Worm (Caenorhabditis elegans) whole organism, L1 larva: Measurements from ENCODE around the gene Y66C5A.2.
A peak's percentile ranks its signal among the peaks of the same experiment; 100 is the strongest.

ENCODE experiments used
- C04F5.9 ChIP-seq: sonication (generic microtip); optimal IDR thresholded peaks from 2 replicates; lab custom pipeline; 2016; ENCODE audit warnings: missing genetic modification characterization, missing compliant biosample characterization
- C16A3.4 ChIP-seq: fragments of 150-350 bp; optimal IDR thresholded peaks from 2 replicates; lab custom pipeline; 2014; ENCODE audit warnings: missing biosample characterization, missing genetic modification characterization
- C34B4.2 ChIP-seq: sonication (generic microtip); optimal IDR thresholded peaks from 2 replicates; lab custom pipeline; 2017; ENCODE audit warnings: mild to moderate bottlenecking, missing genetic modification characterization, missing compliant biosample characterization
- F16B12.6 ChIP-seq: fragments of 150-350 bp; optimal IDR thresholded peaks from 2 replicates; lab custom pipeline; 2014; ENCODE audit warnings: missing biosample characterization, missing genetic modification characterization
- Y116A8C.19 ChIP-seq: sonication (generic microtip); optimal IDR thresholded peaks from 2 replicates; lab custom pipeline; 2016; ENCODE audit warnings: missing compliant biosample characterization, missing genetic modification characterization, borderline replicate concordance
- alr-1 ChIP-seq: fragments of 200-800 bp; sonication (Bioruptor generic); optimal IDR thresholded peaks from 2 replicates; lab custom pipeline; 2018; ENCODE audit warnings: borderline replicate concordance, mild to moderate bottlenecking, missing genetic modification characterization, missing compliant biosample characterization
- aly-2 ChIP-seq: fragments of 150-350 bp; optimal IDR thresholded peaks from 2 replicates; lab custom pipeline; 2014; ENCODE audit warnings: missing biosample characterization, missing genetic modification characterization
- ama-1 ChIP-seq: fragments of 150-350 bp; optimal IDR thresholded peaks from 2 replicates; lab custom pipeline; 2014
- ceh-82 ChIP-seq, 3 experiments: fragments of 150-350 bp in 1 of 3; sonication (generic microtip) in 2 of 3; optimal IDR thresholded peaks; 2 replicates each; lab custom pipeline; 2014 to 2017; ENCODE audit warnings: missing biosample characterization in 3 of 3, missing genetic modification characterization in 3 of 3
- ceh-90 ChIP-seq: sonication (generic microtip); optimal IDR thresholded peaks from 2 replicates; lab custom pipeline; 2016; ENCODE audit warnings: missing genetic modification characterization, missing compliant biosample characterization
- ces-1 ChIP-seq: fragments of 150-350 bp; optimal IDR thresholded peaks from 2 replicates; lab custom pipeline; 2014; ENCODE audit warnings: missing biosample characterization, missing genetic modification reagents, missing genetic modification characterization
- dsc-1 ChIP-seq: sonication (generic microtip); optimal IDR thresholded peaks from 2 replicates; lab custom pipeline; 2016; ENCODE audit warnings: mild to moderate bottlenecking, missing genetic modification characterization, missing compliant biosample characterization
- efl-1 ChIP-seq, 4 experiments: fragments of 150-350 bp; optimal IDR thresholded peaks in 3 of 4; peaks in 1 of 4; 1 replicate in 1 of 4; 2 replicates in 3 of 4; lab custom pipeline; 2014; ENCODE audit warnings: missing biosample characterization in 2 of 4, missing genetic modification characterization in 2 of 4, missing genetic modification reagents in 2 of 4
- efl-3 ChIP-seq: fragments of 200-800 bp; sonication (Bioruptor generic); optimal IDR thresholded peaks from 2 replicates; lab custom pipeline; 2018; ENCODE audit warnings: mild to moderate bottlenecking, missing genetic modification characterization, missing compliant biosample characterization
- egl-27 ChIP-seq, 2 experiments: fragments of 150-350 bp in 1 of 2; sonication (generic microtip); optimal IDR thresholded peaks; 3 replicates each; lab custom pipeline; 2017 to 2018; ENCODE audit warnings: missing biosample characterization in 2 of 2, missing genetic modification characterization in 2 of 2, missing genetic modification reagents in 2 of 2
- elt-2 ChIP-seq: sonication (generic microtip); optimal IDR thresholded peaks from 2 replicates; lab custom pipeline; 2016; ENCODE audit warnings: missing genetic modification characterization, mild to moderate bottlenecking, inconsistent platforms, missing compliant biosample characterization, missing genetic modification reagents
- elt-3 ChIP-seq, 6 experiments: fragments of 150-350 bp in 1 of 6; sonication (generic microtip); optimal IDR thresholded peaks; 2 replicates each; lab custom pipeline; 2017 to 2018; ENCODE audit warnings: missing biosample characterization in 6 of 6, missing genetic modification characterization in 6 of 6, inconsistent platforms in 1 of 6
- fkh-8 ChIP-seq: sonication (generic microtip); optimal IDR thresholded peaks from 2 replicates; lab custom pipeline; 2016; ENCODE audit warnings: mild to moderate bottlenecking, missing genetic modification characterization, missing compliant biosample characterization
- grh-1 ChIP-seq: fragments of 200-800 bp; sonication (Bioruptor generic); IDR thresholded peaks from 2 replicates; pipeline ENCODE4 v1.3.6; 2022; ENCODE audit warnings: missing genetic modification reagents, missing genetic modification characterization, missing compliant biosample characterization
- hlh-4 ChIP-seq: sonication (generic microtip); optimal IDR thresholded peaks from 2 replicates; lab custom pipeline; 2016; ENCODE audit warnings: mild to moderate bottlenecking, missing genetic modification characterization, missing compliant biosample characterization
- irx-1 ChIP-seq: sonication (generic microtip); optimal IDR thresholded peaks from 2 replicates; lab custom pipeline; 2016; ENCODE audit warnings: missing genetic modification characterization, missing compliant biosample characterization
- isw-1 ChIP-seq: fragments of 200-800 bp; sonication (Bioruptor generic); IDR thresholded peaks from 2 replicates; pipeline ENCODE4 v1.3.6; 2022; ENCODE audit warnings: missing genetic modification characterization, missing compliant biosample characterization
- lin-14 ChIP-seq: fragments of 200-800 bp; sonication (Bioruptor generic); optimal IDR thresholded peaks from 2 replicates; lab custom pipeline; 2018; ENCODE audit warnings: mild to moderate bottlenecking, missing genetic modification characterization, moderate library complexity, missing compliant biosample characterization
- lin-15B ChIP-seq: fragments of 150-350 bp; sonication (generic microtip); optimal IDR thresholded peaks from 3 replicates; lab custom pipeline; 2014; ENCODE audit warnings: missing biosample characterization, missing genetic modification characterization
- lin-39 ChIP-seq: fragments of 150-350 bp; optimal IDR thresholded peaks from 2 replicates; lab custom pipeline; 2014; ENCODE audit warnings: missing biosample characterization, missing genetic modification reagents, missing genetic modification characterization
- mab-9 ChIP-seq: fragments of 200-800 bp; sonication (Bioruptor generic); IDR thresholded peaks from 2 replicates; pipeline ENCODE4 v1.3.6; 2022; ENCODE audit warnings: missing genetic modification reagents, missing genetic modification characterization, missing compliant biosample characterization
- mef-2 ChIP-seq: fragments of 150-350 bp; optimal IDR thresholded peaks from 2 replicates; lab custom pipeline; 2014; ENCODE audit warnings: missing biosample characterization, missing genetic modification characterization
- mep-1 ChIP-seq: fragments of 150-350 bp; optimal IDR thresholded peaks from 2 replicates; lab custom pipeline; 2014; ENCODE audit warnings: missing biosample characterization, missing genetic modification characterization
- nhr-12 ChIP-seq: sonication (generic microtip); optimal IDR thresholded peaks from 2 replicates; lab custom pipeline; 2017; ENCODE audit warnings: missing biosample characterization, missing genetic modification characterization
- nhr-19 ChIP-seq: fragments of 200-800 bp; sonication (Bioruptor generic); conservative IDR thresholded peaks from 2 replicates; pipeline ENCODE4 v1.3.6; 2022; ENCODE audit warnings: missing genetic modification characterization, missing compliant biosample characterization
- nhr-20 ChIP-seq: sonication (generic microtip); optimal IDR thresholded peaks from 2 replicates; lab custom pipeline; 2016; ENCODE audit warnings: mild to moderate bottlenecking, missing genetic modification characterization, missing compliant biosample characterization
- nhr-28 ChIP-seq: fragments of 150-350 bp; optimal IDR thresholded peaks from 2 replicates; lab custom pipeline; 2014; ENCODE audit warnings: missing biosample characterization, missing genetic modification characterization
- nhr-47 ChIP-seq: sonication (generic microtip); optimal IDR thresholded peaks from 2 replicates; lab custom pipeline; 2016; ENCODE audit warnings: mild to moderate bottlenecking, missing genetic modification characterization, moderate library complexity, missing compliant biosample characterization
- nhr-71 ChIP-seq: sonication (generic microtip); optimal IDR thresholded peaks from 2 replicates; lab custom pipeline; 2016; ENCODE audit warnings: mild to moderate bottlenecking, missing genetic modification characterization, moderate library complexity, missing compliant biosample characterization
- nhr-76 ChIP-seq: sonication (generic microtip); optimal IDR thresholded peaks from 2 replicates; lab custom pipeline; 2017; ENCODE audit warnings: missing biosample characterization, missing genetic modification characterization
- pqm-1 ChIP-seq: sonication (generic microtip); optimal IDR thresholded peaks from 3 replicates; lab custom pipeline; 2017; ENCODE audit warnings: missing biosample characterization, missing genetic modification characterization
- rnt-1 ChIP-seq: sonication (generic microtip); optimal IDR thresholded peaks from 2 replicates; lab custom pipeline; 2016; ENCODE audit warnings: mild to moderate bottlenecking, missing genetic modification characterization, moderate library complexity, missing compliant biosample characterization
- skn-1 ChIP-seq: fragments of 150-350 bp; optimal IDR thresholded peaks from 2 replicates; lab custom pipeline; 2014; ENCODE audit warnings: missing biosample characterization, missing genetic modification characterization
- snpc-4 ChIP-seq: fragments of 150-350 bp; optimal IDR thresholded peaks from 2 replicates; lab custom pipeline; 2014; ENCODE audit warnings: missing biosample characterization, missing genetic modification characterization
- snu-23 ChIP-seq: sonication (generic microtip); optimal IDR thresholded peaks from 2 replicates; lab custom pipeline; 2016; ENCODE audit warnings: missing genetic modification characterization, missing compliant biosample characterization
- sup-37 ChIP-seq: fragments of 200-800 bp; sonication (Bioruptor generic); optimal IDR thresholded peaks from 2 replicates; lab custom pipeline; 2018; ENCODE audit warnings: mild to moderate bottlenecking, missing genetic modification characterization, missing compliant biosample characterization
- tbx-2 ChIP-seq: sonication (generic microtip); optimal IDR thresholded peaks from 2 replicates; lab custom pipeline; 2016; ENCODE audit warnings: missing genetic modification characterization, missing compliant biosample characterization
- tlp-1 ChIP-seq: fragments of 150-350 bp; optimal IDR thresholded peaks from 2 replicates; lab custom pipeline; 2014; ENCODE audit warnings: missing biosample characterization, missing genetic modification characterization
- unc-130 ChIP-seq: fragments of 150-350 bp; optimal IDR thresholded peaks from 2 replicates; lab custom pipeline; 2017; ENCODE audit warnings: missing biosample characterization, missing genetic modification characterization, inconsistent platforms
- unc-30 ChIP-seq: sonication (generic microtip); optimal IDR thresholded peaks from 2 replicates; lab custom pipeline; 2017; ENCODE audit warnings: missing biosample characterization, missing genetic modification characterization
- unc-62 ChIP-seq: fragments of 150-350 bp; optimal IDR thresholded peaks from 2 replicates; lab custom pipeline; 2014; ENCODE audit warnings: missing biosample characterization, missing genetic modification reagents, missing genetic modification characterization
- unc-86 ChIP-seq: sonication (generic microtip); optimal IDR thresholded peaks from 2 replicates; lab custom pipeline; 2016; ENCODE audit warnings: missing genetic modification characterization, missing compliant biosample characterization
- xbp-1 ChIP-seq: sonication (generic microtip); optimal IDR thresholded peaks from 2 replicates; lab custom pipeline; 2016; ENCODE audit warnings: missing genetic modification characterization, missing compliant biosample characterization
- zag-1 ChIP-seq: fragments of 150-350 bp; optimal IDR thresholded peaks from 2 replicates; lab custom pipeline; 2014; ENCODE audit warnings: missing biosample characterization, missing genetic modification characterization
- ztf-11 ChIP-seq, 2 experiments: sonication (generic microtip); optimal IDR thresholded peaks; 2 replicates each; lab custom pipeline; 2016 to 2017; ENCODE audit warnings: missing genetic modification characterization in 2 of 2, missing biosample characterization in 1 of 2, missing compliant biosample characterization in 1 of 2

Gene Y66C5A.2

ce11 chrX:14478743-14479428 is 18.4 kb downstream of the Y66C5A.2 start, which contains the start of gene M163.11 (continued):
- TF ChIP-seq C34B4.2 (tag; lab: Kevin White, UChicago), result no peak
- peak; percentile 50 for TF ChIP-seq snu-23 (GFP tag; lab: Kevin White, UChicago)
- no peak for TF ChIP-seq dsc-1
- peak; percentile 55 for TF ChIP-seq nhr-20 (tag; lab: Kevin White, UChicago)
- no peak for TF ChIP-seq irx-1 (tag; lab: Kevin White, UChicago)
- TF ChIP-seq nhr-76 (tag; lab: Kevin White, UChicago), result no peak
- no peak for TF ChIP-seq efl-3 (GFP tag; lab: Kevin White, UChicago)
- TF ChIP-seq efl-1 (optimal IDR thresholded peaks at IDR 0.05; lab: Kevin White, UChicago), result no peak
- no peak for TF ChIP-seq efl-1 (GFP tag; optimal IDR thresholded peaks at IDR 0.05 in 1 of 2; lab: Kevin White, UChicago)

DNA sequence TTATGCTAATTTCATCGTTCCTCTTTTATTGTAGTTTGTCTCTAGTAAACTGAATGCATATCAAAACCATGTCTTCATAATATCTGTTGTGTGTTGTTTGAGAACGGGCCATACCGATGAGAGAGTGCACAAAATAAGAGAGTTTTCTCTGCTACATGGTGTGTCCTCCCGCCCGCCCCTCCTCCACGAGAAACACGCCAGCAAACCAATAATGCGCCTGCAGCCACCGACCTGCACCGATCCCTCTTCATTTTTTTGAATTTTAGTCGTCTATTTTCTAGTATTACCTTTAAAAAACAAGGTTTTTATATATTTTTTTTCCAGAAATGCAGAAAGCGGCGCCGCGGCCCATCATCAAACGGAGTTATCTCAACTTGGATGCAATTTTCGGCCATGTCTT is 19.7 kb downstream of the Y66C5A.2 start, which contains the start of gene gfi-3:
Gene gfi-3 (plus strand): TSS at position 325 of the 400 bp plus-strand sequence.
- peak; percentile 93 for TF ChIP-seq nhr-71 (tag; lab: Kevin White, UChicago)
- TF ChIP-seq ztf-11 (tag; optimal IDR thresholded peaks at IDR 0.05; lab: Kevin White, UChicago), result peak in 1 of 2 experiments; percentile 71
- TF ChIP-seq elt-3 (tag; optimal IDR thresholded peaks at IDR 0.05; lab: Kevin White, UChicago), result peak in 3 of 6 experiments; percentile 7 to 74 (median 43)
- TF ChIP-seq mef-2 (tag; lab: Kevin White, UChicago), result no peak
- TF ChIP-seq isw-1, result peak; percentile 64
- TF ChIP-seq nhr-47, result peak; percentile 89
- TF ChIP-seq lin-14 (GFP tag; lab: Kevin White, UChicago), result peak; percentile 94
- no peak for TF ChIP-seq nhr-76 (tag; lab: Kevin White, UChicago)
- TF ChIP-seq egl-27 (tag; optimal IDR thresholded peaks at IDR 0.05; lab: Kevin White, UChicago), result no peak
- peak; percentile 49 for TF ChIP-seq fkh-8 (tag; lab: Kevin White, UChicago)
- no peak for TF ChIP-seq unc-30 (tag; lab: Kevin White, UChicago)
- peak; percentile 84 for TF ChIP-seq grh-1
- no peak for TF ChIP-seq efl-3 (GFP tag; lab: Kevin White, UChicago)
- no peak for TF ChIP-seq aly-2 (tag; lab: Kevin White, UChicago)
- TF ChIP-seq mab-9 (GFP tag; lab: Robert Waterston, UW), result peak; percentile 54; the same call in 1 of the 2 replicates
- peak; percentile 33 for TF ChIP-seq F16B12.6 (tag; lab: Kevin White, UChicago)
- TF ChIP-seq C04F5.9 (tag; lab: Kevin White, UChicago), result no peak
- TF ChIP-seq ceh-82 (tag; optimal IDR thresholded peaks at IDR 0.05; lab: Kevin White, UChicago), result peak; percentile 73 to 80 (median 79)
- peak; percentile 75 for TF ChIP-seq mep-1 (tag; lab: Kevin White, UChicago)
- TF ChIP-seq hlh-4 (tag; lab: Kevin White, UChicago), result no peak
- TF ChIP-seq ama-1 (lab: Kevin White, UChicago), result no peak
- peak; percentile 45 for TF ChIP-seq elt-2 (tag; lab: Kevin White, UChicago)
- no peak for TF ChIP-seq tlp-1 (tag; lab: Kevin White, UChicago)
- TF ChIP-seq C34B4.2 (tag; lab: Kevin White, UChicago), result no peak
- peak; percentile 85 for TF ChIP-seq lin-39 (tag; lab: Kevin White, UChicago)
- TF ChIP-seq sup-37 (GFP tag; lab: Kevin White, UChicago), result peak; percentile 57
- peak; percentile 89 for TF ChIP-seq snpc-4 (tag; lab: Kevin White, UChicago)
- no peak for TF ChIP-seq unc-62
- TF ChIP-seq C16A3.4 (tag; lab: Kevin White, UChicago), result peak; percentile 76
- TF ChIP-seq zag-1, result no peak
- no peak for TF ChIP-seq pqm-1 (tag; lab: Kevin White, UChicago)
- TF ChIP-seq skn-1 (tag; lab: Kevin White, UChicago), result peak; percentile 60
- no peak for TF ChIP-seq nhr-28
- TF ChIP-seq nhr-12 (tag; lab: Kevin White, UChicago), result no peak
- no peak for TF ChIP-seq Y116A8C.19 (tag; lab: Kevin White, UChicago)
- TF ChIP-seq dsc-1, result peak; percentile 83
- TF ChIP-seq xbp-1 (tag; lab: Kevin White, UChicago), result peak; percentile 81
- peak; percentile 91 for TF ChIP-seq rnt-1 (tag; lab: Kevin White, UChicago)
- peak; percentile 89 for TF ChIP-seq tbx-2 (tag; lab: Kevin White, UChicago)
- no peak for TF ChIP-seq ces-1 (GFP tag; lab: Kevin White, UChicago)
- TF ChIP-seq nhr-19 (GFP tag; lab: Robert Waterston, UW), result peak; percentile 90
- peak; percentile 51 for TF ChIP-seq unc-130
- TF ChIP-seq unc-86 (tag; lab: Kevin White, UChicago), result peak; percentile 73
- no peak for TF ChIP-seq ceh-90 (tag; lab: Kevin White, UChicago)
- TF ChIP-seq alr-1, result no peak
- TF ChIP-seq lin-15B, result peak; percentile 43
